Worm (Caenorhabditis elegans): Measurements from ENCODE around the gene rpl-15.

Gene rpl-15

ce11 chrIV:648362-648761 lies 6.0 kb downstream of the rpl-15 start:
- TF ChIP-seq unc-86 (tag; optimal IDR thresholded peaks at IDR 0.05) (no peak), ceh-48 (tag; optimal IDR thresholded peaks at IDR 0.05) (no peak)

- no peak for TF ChIP-seq lim-6 (tag; optimal IDR thresholded peaks at IDR 0.05)
Observed at ce11 chrIV:643481-643880, 10.9 kb downstream of the rpl-15 start.

- no peak for TF ChIP-seq C38D4.7 (GFP tag; optimal IDR thresholded peaks at IDR 0.05)
- TF ChIP-seq pqm-1 (tag; optimal IDR thresholded peaks at IDR 0.05), result no peak
- TF ChIP-seq lin-11 (tag; optimal IDR thresholded peaks at IDR 0.05), result no peak
- TF ChIP-seq pag-3 (tag; optimal IDR thresholded peaks at IDR 0.05; ENCODE audit: borderline replicate concordance), result no peak
- TF ChIP-seq nhr-232 (tag; optimal IDR thresholded peaks at IDR 0.05), result no peak
- TF ChIP-seq unc-55 (GFP tag; optimal IDR thresholded peaks at IDR 0.05), result no peak
- no peak for TF ChIP-seq dmd-4 (tag; optimal IDR thresholded peaks at IDR 0.05; ENCODE audit: borderline replicate concordance)
- TF ChIP-seq sox-4 (tag; optimal IDR thresholded peaks at IDR 0.05), result no peak
- TF ChIP-seq pat-9 (tag; optimal IDR thresholded peaks at IDR 0.05), result no peak
- no peak for TF ChIP-seq sdc-2 (tag; optimal IDR thresholded peaks at IDR 0.05)
- TF ChIP-seq ceh-19 (GFP tag; optimal IDR thresholded peaks at IDR 0.05), result no peak
- no peak for TF ChIP-seq ceh-2 (tag; optimal IDR thresholded peaks at IDR 0.05)
- no peak for TF ChIP-seq elt-2 (tag; optimal IDR thresholded peaks at IDR 0.05)
- no peak for TF ChIP-seq mec-3 (tag; optimal IDR thresholded peaks at IDR 0.05; ENCODE audit: borderline replicate concordance)
- TF ChIP-seq zip-5 (tag; optimal IDR thresholded peaks at IDR 0.05), result no peak
- no peak for TF ChIP-seq hlh-30 (tag; optimal IDR thresholded peaks at IDR 0.05; ENCODE audit: insufficient read depth)
- TF ChIP-seq ttx-3 (tag; optimal IDR thresholded peaks at IDR 0.05), result no peak
- no peak for TF ChIP-seq F13H6.1 (tag; optimal IDR thresholded peaks at IDR 0.05)
- TF ChIP-seq ztf-16 (tag; optimal IDR thresholded peaks at IDR 0.05), result no peak
Observed at ce11 chrIV:639167-639566, 15.2 kb downstream of the rpl-15 start.

- TF ChIP-seq ceh-22 (tag; optimal IDR thresholded peaks at IDR 0.05), result no peak
- no peak for TF ChIP-seq nhr-232 (tag; optimal IDR thresholded peaks at IDR 0.05)
- TF ChIP-seq nfya-1 (tag; optimal IDR thresholded peaks at IDR 0.05), result no peak
- no peak for TF ChIP-seq ceh-14 (tag; optimal IDR thresholded peaks at IDR 0.05)
- TF ChIP-seq ref-2 (tag; optimal IDR thresholded peaks at IDR 0.05), result no peak
- TF ChIP-seq T23F11.4 (GFP tag; optimal IDR thresholded peaks at IDR 0.05), result no peak
- no peak for TF ChIP-seq npax-4 (tag; optimal IDR thresholded peaks at IDR 0.05)
- no peak for TF ChIP-seq lin-11 (tag; optimal IDR thresholded peaks at IDR 0.05)
Observed at ce11 chrIV:633565-633964, 20.8 kb downstream of the rpl-15 start.

ce11 chrIV:631869-632268 lies 22.5 kb downstream of the rpl-15 start:
- no peak for TF ChIP-seq hlh-13 (GFP tag; optimal IDR thresholded peaks at IDR 0.05)
- no peak for TF ChIP-seq ceh-31 (tag; optimal IDR thresholded peaks at IDR 0.05)
- TF ChIP-seq unc-55 (GFP tag; optimal IDR thresholded peaks at IDR 0.05), result no peak
- TF ChIP-seq gmeb-2 (tag; optimal IDR thresholded peaks at IDR 0.05), result no peak
- TF ChIP-seq unc-3 (GFP tag; conservative IDR thresholded peaks at IDR 0.05), result no peak
- no peak for TF ChIP-seq unc-3 (tag; optimal IDR thresholded peaks at IDR 0.05)
- no peak for TF ChIP-seq tbx-7 (tag; optimal IDR thresholded peaks at IDR 0.05)
- TF ChIP-seq K09A11.1 (tag; optimal IDR thresholded peaks at IDR 0.05; ENCODE audit: insufficient read depth), result no peak
- TF ChIP-seq sox-2 (GFP tag; IDR thresholded peaks at IDR 0.05), result no peak
- no peak for TF ChIP-seq eyg-1 (tag; optimal IDR thresholded peaks at IDR 0.05)
- no peak for TF ChIP-seq dve-1 (tag; optimal IDR thresholded peaks at IDR 0.05)
- no peak for TF ChIP-seq ceh-6 (GFP tag; optimal IDR thresholded peaks at IDR 0.05)
- TF ChIP-seq ref-2 (tag; optimal IDR thresholded peaks at IDR 0.05), result no peak
- TF ChIP-seq nfya-1 (tag; optimal IDR thresholded peaks at IDR 0.05), result no peak
- no peak for TF ChIP-seq ama-1 (optimal IDR thresholded peaks at IDR 0.05)
- no peak for TF ChIP-seq sdc-2 (tag; optimal IDR thresholded peaks at IDR 0.05)
- no peak for TF ChIP-seq ceh-18 (tag; optimal IDR thresholded peaks at IDR 0.05)
- TF ChIP-seq pqm-1 (tag; optimal IDR thresholded peaks at IDR 0.05), result no peak
